Worm (Caenorhabditis elegans) whole organism, L3 larva: ENCODE results near the gene F38A1.9.

Experiments
- ama-1 ChIP-seq: fragments of 150-350 bp; optimal IDR thresholded peaks from 2 replicates; lab custom pipeline; 2018
- egl-5 ChIP-seq: fragments of 150-350 bp; optimal IDR thresholded peaks from 2 replicates; lab custom pipeline; 2017; ENCODE audit warnings: missing biosample characterization, missing genetic modification reagents, missing genetic modification characterization, inconsistent platforms
- elt-2 ChIP-seq: sonication (generic microtip); optimal IDR thresholded peaks from 2 replicates; lab custom pipeline; 2016; ENCODE audit warnings: missing genetic modification reagents, mild to moderate bottlenecking, missing genetic modification characterization, missing compliant biosample characterization
- jun-1 ChIP-seq: fragments of 150-350 bp; optimal IDR thresholded peaks from 2 replicates; lab custom pipeline; 2014; ENCODE audit warnings: missing biosample characterization, missing genetic modification reagents, missing genetic modification characterization
- lsy-12 ChIP-seq: sonication (generic microtip); optimal IDR thresholded peaks from 2 replicates; lab custom pipeline; 2016; ENCODE audit warnings: mild to moderate bottlenecking, missing genetic modification characterization, missing compliant biosample characterization
- mdl-1 ChIP-seq: fragments of 150-350 bp; optimal IDR thresholded peaks from 2 replicates; lab custom pipeline; 2014; ENCODE audit warnings: missing biosample characterization, missing genetic modification characterization
- nhr-12 ChIP-seq: fragments of 150-350 bp; optimal IDR thresholded peaks from 2 replicates; lab custom pipeline; 2014; ENCODE audit warnings: missing biosample characterization, missing genetic modification characterization
- nhr-76 ChIP-seq: fragments of 150-350 bp; sonication (generic microtip); optimal IDR thresholded peaks from 5 replicates; lab custom pipeline; 2014; ENCODE audit warnings: missing biosample characterization, missing genetic modification characterization
- nhr-77 ChIP-seq: fragments of 150-350 bp; optimal IDR thresholded peaks from 2 replicates; lab custom pipeline; 2014; ENCODE audit warnings: missing biosample characterization, missing genetic modification characterization
- pqm-1 ChIP-seq: fragments of 150-350 bp; optimal IDR thresholded peaks from 2 replicates; lab custom pipeline; 2017; ENCODE audit warnings: missing biosample characterization, missing genetic modification characterization, inconsistent platforms
- snpc-4 ChIP-seq: fragments of 150-350 bp; optimal IDR thresholded peaks from 2 replicates; lab custom pipeline; 2014; ENCODE audit warnings: missing biosample characterization, missing genetic modification characterization
- tbx-2 ChIP-seq: sonication (generic microtip); optimal IDR thresholded peaks from 2 replicates; lab custom pipeline; 2016; ENCODE audit warnings: mild to moderate bottlenecking, missing genetic modification characterization, missing compliant biosample characterization

DNA sequence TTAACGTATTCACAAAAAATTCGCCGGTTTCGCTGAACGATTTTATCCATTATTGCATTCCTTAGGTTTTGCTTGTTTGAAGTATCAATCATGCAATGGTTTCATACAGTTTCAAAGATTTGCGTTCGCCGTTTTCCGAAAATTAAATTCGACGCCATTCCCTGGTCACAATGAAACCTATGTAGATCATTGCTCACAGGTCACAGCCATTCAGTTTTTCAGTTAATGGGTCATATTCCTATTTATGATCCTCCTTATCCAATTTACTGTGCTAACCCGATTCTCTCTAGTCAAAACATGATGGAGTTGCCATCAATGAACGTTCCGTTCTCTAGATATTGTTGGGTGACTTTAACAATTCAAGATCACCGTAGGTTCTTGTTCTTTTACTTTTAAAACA lies 19.8 kb upstream of the F38A1.9 start, which contains the start of gene F38A1.13:
- TF ChIP-seq nhr-76 (tag; lab: Kevin White, UChicago) (no peak), elt-2 (no peak), jun-1 (no peak), mdl-1 (tag; lab: Kevin White, UChicago) (no peak), nhr-77 (no peak), snpc-4 (tag; lab: Kevin White, UChicago) (no peak), lsy-12 (no peak), pqm-1 (no peak), nhr-12 (no peak), egl-5 (tag; lab: Kevin White, UChicago) (no peak), ama-1 (lab: Kevin White, UChicago) (no peak), tbx-2 (no peak)
